Worm (Caenorhabditis elegans) whole organism, young adult: Measurements from ENCODE around the gene dec-7.

Experiments used
- B0336.3 ChIP-seq: fragments of 200-800 bp; sonication (Bioruptor generic); IDR thresholded peaks from 2 replicates; pipeline ENCODE4 v1.3.6; 2022; ENCODE audit warnings: missing genetic modification characterization, missing compliant biosample characterization
- C06A6.2 ChIP-seq: fragments of 200-800 bp; sonication (Bioruptor generic); conservative IDR thresholded peaks from 2 replicates; pipeline ENCODE4 v1.3.6; 2022; ENCODE audit warnings: missing genetic modification characterization, missing compliant biosample characterization
- D2030.7 ChIP-seq: fragments of 200-800 bp; sonication (Bioruptor generic); IDR thresholded peaks from 2 replicates; pipeline ENCODE4 v1.3.6; 2022; ENCODE audit warnings: missing genetic modification reagents, missing genetic modification characterization, missing compliant biosample characterization
- F22D6.2 ChIP-seq: sonication (generic microtip); optimal IDR thresholded peaks from 2 replicates; lab custom pipeline; 2016; ENCODE audit warnings: mild to moderate bottlenecking, missing genetic modification characterization, missing compliant biosample characterization
- F33H1.4 ChIP-seq: fragments of 200-800 bp; sonication (Bioruptor generic); IDR thresholded peaks from 2 replicates; pipeline ENCODE4 v1.3.6; 2022; ENCODE audit warnings: missing genetic modification reagents, missing genetic modification characterization, missing compliant biosample characterization
- F55B11.4 ChIP-seq: sonication (generic microtip); optimal IDR thresholded peaks from 2 replicates; lab custom pipeline; 2016; ENCODE audit warnings: missing compliant biosample characterization, missing genetic modification characterization, borderline replicate concordance; ENCODE audit not compliant: insufficient read depth
- F57C9.4 ChIP-seq: sonication (generic microtip); optimal IDR thresholded peaks from 2 replicates; lab custom pipeline; 2017; ENCODE audit warnings: mild to moderate bottlenecking, missing genetic modification characterization, missing compliant biosample characterization
- K12H6.12 ChIP-seq: fragments of 200-800 bp; sonication (Bioruptor generic); optimal IDR thresholded peaks from 2 replicates; lab custom pipeline; 2018; ENCODE audit warnings: mild to moderate bottlenecking, missing genetic modification characterization, missing compliant biosample characterization
- T26A5.8 ChIP-seq: sonication (generic microtip); optimal IDR thresholded peaks from 2 replicates; lab custom pipeline; 2016; ENCODE audit warnings: missing genetic modification characterization, missing compliant biosample characterization
- Y53G8AR.9 ChIP-seq: fragments of 200-800 bp; sonication (Bioruptor generic); conservative IDR thresholded peaks from 2 replicates; pipeline ENCODE4 v1.3.6; 2022; ENCODE audit warnings: missing genetic modification reagents, missing genetic modification characterization, missing compliant biosample characterization
- Y56A3A.18 ChIP-seq: fragments of 200-800 bp; sonication (Bioruptor generic); IDR thresholded peaks from 2 replicates; pipeline ENCODE4 v1.3.6; 2022; ENCODE audit warnings: missing genetic modification reagents, missing genetic modification characterization, missing compliant biosample characterization
- Y67H2A.10 ChIP-seq: fragments of 200-800 bp; sonication (Bioruptor generic); conservative IDR thresholded peaks from 2 replicates; pipeline ENCODE4 v1.3.6; 2022; ENCODE audit warnings: missing genetic modification reagents, missing genetic modification characterization, missing compliant biosample characterization
- Y95B8A.8 ChIP-seq: fragments of 200-800 bp; sonication (Bioruptor generic); IDR thresholded peaks from 2 replicates; pipeline ENCODE4 v1.3.6; 2022; ENCODE audit warnings: missing genetic modification reagents, missing genetic modification characterization, missing compliant biosample characterization
- ama-1 ChIP-seq, 3 experiments: fragments of 150-350 bp in 1 of 3; sonication (generic microtip) in 2 of 3; optimal IDR thresholded peaks; 2 replicates each; lab custom pipeline; 2014 to 2018; ENCODE audit warnings: missing biosample characterization in 2 of 3, missing genetic modification characterization in 2 of 3, missing genetic modification reagents in 2 of 3
- atf-7 ChIP-seq: sonication (generic microtip); optimal IDR thresholded peaks from 2 replicates; lab custom pipeline; 2017; ENCODE audit warnings: mild to moderate bottlenecking, missing genetic modification characterization, missing compliant biosample characterization
- attf-5 ChIP-seq: fragments of 200-800 bp; sonication (Bioruptor generic); optimal IDR thresholded peaks from 2 replicates; lab custom pipeline; 2018; ENCODE audit warnings: mild to moderate bottlenecking, missing genetic modification characterization, missing compliant biosample characterization
- attf-6 ChIP-seq: fragments of 200-800 bp; sonication (Bioruptor generic); IDR thresholded peaks from 2 replicates; pipeline ENCODE4 v1.3.6; 2022; ENCODE audit warnings: missing genetic modification reagents, missing genetic modification characterization, missing compliant biosample characterization
- bed-1 ChIP-seq: fragments of 200-800 bp; sonication (Bioruptor generic); IDR thresholded peaks from 2 replicates; pipeline ENCODE4 v1.3.6; 2022; ENCODE audit warnings: missing genetic modification reagents, missing genetic modification characterization, missing compliant biosample characterization
- bed-2 ChIP-seq: fragments of 200-800 bp; sonication (Bioruptor generic); IDR thresholded peaks from 2 replicates; pipeline ENCODE4 v1.3.6; 2022; ENCODE audit warnings: missing genetic modification reagents, missing genetic modification characterization, missing compliant biosample characterization
- cebp-1 ChIP-seq, 2 experiments: fragments of 200-800 bp in 1 of 2; sonication (Bioruptor generic) in 1 of 2; sonication (generic microtip) in 1 of 2; IDR thresholded peaks in 1 of 2; optimal IDR thresholded peaks in 1 of 2; 2 replicates each; pipeline versions ENCODE4 v1.3.6 to Lab custom; 2017 to 2022; ENCODE audit warnings: missing compliant biosample characterization in 2 of 2, missing genetic modification characterization in 2 of 2, mild to moderate bottlenecking in 1 of 2, missing genetic modification reagents in 1 of 2, moderate library complexity in 1 of 2
- cebp-2 ChIP-seq: fragments of 200-800 bp; sonication (Bioruptor generic); IDR thresholded peaks from 2 replicates; pipeline ENCODE4 v1.3.6; 2022; ENCODE audit warnings: missing genetic modification characterization, missing compliant biosample characterization
- ceh-27 ChIP-seq: fragments of 200-800 bp; sonication (Bioruptor generic); optimal IDR thresholded peaks from 2 replicates; lab custom pipeline; 2018; ENCODE audit warnings: mild to moderate bottlenecking, missing genetic modification characterization, moderate library complexity, missing compliant biosample characterization
- ceh-40 ChIP-seq: fragments of 200-800 bp; sonication (Bioruptor generic); IDR thresholded peaks from 2 replicates; pipeline ENCODE4 v1.3.6; 2022; ENCODE audit warnings: missing genetic modification characterization, missing compliant biosample characterization
- ceh-91 ChIP-seq: fragments of 200-800 bp; sonication (Bioruptor generic); IDR thresholded peaks from 2 replicates; pipeline ENCODE4 v1.3.6; 2022; ENCODE audit warnings: missing genetic modification reagents, missing genetic modification characterization, missing compliant biosample characterization
- dpff-1 ChIP-seq: sonication (generic microtip); optimal IDR thresholded peaks from 2 replicates; lab custom pipeline; 2017; ENCODE audit warnings: mild to moderate bottlenecking, missing genetic modification characterization, missing compliant biosample characterization
- egl-18 ChIP-seq: fragments of 200-800 bp; sonication (Bioruptor generic); IDR thresholded peaks from 2 replicates; pipeline ENCODE4 v1.3.6; 2022; ENCODE audit warnings: missing genetic modification reagents, missing genetic modification characterization, missing compliant biosample characterization
- ekl-4 ChIP-seq: fragments of 200-800 bp; sonication (Bioruptor generic); IDR thresholded peaks from 2 replicates; pipeline ENCODE4 v1.3.6; 2022; ENCODE audit warnings: missing genetic modification reagents, missing genetic modification characterization, missing compliant biosample characterization
- fkh-3 ChIP-seq: sonication (generic microtip); optimal IDR thresholded peaks from 2 replicates; lab custom pipeline; 2016; ENCODE audit warnings: mild to moderate bottlenecking, missing genetic modification characterization, missing compliant biosample characterization
- hlh-12 ChIP-seq: sonication (generic microtip); optimal IDR thresholded peaks from 2 replicates; lab custom pipeline; 2016; ENCODE audit warnings: missing genetic modification characterization, missing compliant biosample characterization
- hlh-26 ChIP-seq: fragments of 200-800 bp; sonication (Bioruptor generic); conservative IDR thresholded peaks from 2 replicates; pipeline ENCODE4 v1.3.6; 2022; ENCODE audit warnings: missing genetic modification reagents, missing genetic modification characterization, missing compliant biosample characterization
- lag-1 ChIP-seq: fragments of 200-800 bp; sonication (Bioruptor generic); IDR thresholded peaks from 2 replicates; pipeline ENCODE4 v1.3.6; 2022; ENCODE audit warnings: missing genetic modification reagents, missing genetic modification characterization, missing compliant biosample characterization
- lin-40 ChIP-seq: sonication (generic microtip); optimal IDR thresholded peaks from 2 replicates; lab custom pipeline; 2016; ENCODE audit warnings: missing genetic modification characterization, mild to moderate bottlenecking, missing compliant biosample characterization, missing genotype, missing genetic modification reagents
- madf-6 ChIP-seq: fragments of 200-800 bp; sonication (Bioruptor generic); IDR thresholded peaks from 2 replicates; pipeline ENCODE4 v1.3.6; 2022; ENCODE audit warnings: missing genetic modification reagents, missing genetic modification characterization, missing compliant biosample characterization
- madf-8 ChIP-seq: fragments of 200-800 bp; sonication (Bioruptor generic); conservative IDR thresholded peaks from 2 replicates; pipeline ENCODE4 v1.3.6; 2022; ENCODE audit warnings: missing genetic modification reagents, missing genetic modification characterization, missing compliant biosample characterization
- mcd-1 ChIP-seq: fragments of 200-800 bp; sonication (Bioruptor generic); IDR thresholded peaks from 2 replicates; pipeline ENCODE4 v1.3.6; 2022; ENCODE audit warnings: missing genetic modification reagents, missing genetic modification characterization, missing compliant biosample characterization
- nfya-1 ChIP-seq: sonication (generic microtip); optimal IDR thresholded peaks from 2 replicates; lab custom pipeline; 2017; ENCODE audit warnings: antibody characterized with exemption, missing compliant biosample characterization, missing genetic modification characterization, borderline replicate concordance; ENCODE audit not compliant: insufficient read depth
- nfyb-1 ChIP-seq: fragments of 200-800 bp; sonication (Bioruptor generic); IDR thresholded peaks from 2 replicates; pipeline ENCODE4 v1.3.6; 2022; ENCODE audit warnings: missing genetic modification reagents, missing genetic modification characterization, missing compliant biosample characterization
- nhr-27 ChIP-seq: fragments of 200-800 bp; sonication (Bioruptor generic); optimal IDR thresholded peaks from 2 replicates; lab custom pipeline; 2018; ENCODE audit warnings: mild to moderate bottlenecking, missing genetic modification characterization, moderate library complexity, missing compliant biosample characterization
- repo-1 ChIP-seq: sonication (generic microtip); optimal IDR thresholded peaks from 2 replicates; lab custom pipeline; 2017; ENCODE audit warnings: mild to moderate bottlenecking, missing genetic modification characterization, missing compliant biosample characterization
- sdz-38 ChIP-seq: sonication (generic microtip); optimal IDR thresholded peaks from 2 replicates; lab custom pipeline; 2016; ENCODE audit warnings: missing genotype, missing genetic modification characterization, missing compliant biosample characterization
- snpc-1.3 ChIP-seq: sonication (generic microtip); optimal IDR thresholded peaks from 2 replicates; lab custom pipeline; 2017; ENCODE audit warnings: missing genetic modification characterization, mild to moderate bottlenecking, missing compliant biosample characterization, antibody characterized with exemption, moderate library complexity, missing genotype, missing genetic modification reagents; ENCODE audit not compliant: insufficient read depth
- snpc-4 ChIP-seq, 5 experiments: fragments of 150-350 bp in 1 of 5; sonication (generic microtip) in 4 of 5; optimal IDR thresholded peaks; 2 replicates each; lab custom pipeline; 2014 to 2018; ENCODE audit warnings: missing genetic modification characterization in 5 of 5, missing biosample characterization in 3 of 5, antibody characterized with exemption in 2 of 5, mild to moderate bottlenecking in 2 of 5, missing compliant biosample characterization in 2 of 5, missing genotype in 2 of 5, moderate library complexity in 2 of 5, missing genetic modification reagents in 1 of 5
- tbx-9 ChIP-seq: sonication (generic microtip); optimal IDR thresholded peaks from 2 replicates; lab custom pipeline; 2016; ENCODE audit warnings: borderline replicate concordance, missing genetic modification characterization, inconsistent platforms, missing compliant biosample characterization
- unc-130 ChIP-seq: sonication (generic microtip); optimal IDR thresholded peaks from 2 replicates; lab custom pipeline; 2016; ENCODE audit warnings: missing genetic modification reagents, missing genetic modification characterization, missing compliant biosample characterization
- zim-3 ChIP-seq: sonication (generic microtip); optimal IDR thresholded peaks from 2 replicates; lab custom pipeline; 2017; ENCODE audit warnings: mild to moderate bottlenecking, missing genetic modification characterization, moderate library complexity, missing compliant biosample characterization
- ztf-22 ChIP-seq: fragments of 200-800 bp; sonication (Bioruptor generic); optimal IDR thresholded peaks from 2 replicates; lab custom pipeline; 2018; ENCODE audit warnings: mild to moderate bottlenecking, missing genetic modification characterization, moderate library complexity, missing compliant biosample characterization

The dec-7 gene

ce11 chrIII:9910608-9911479, 21.4 kb upstream of the dec-7 start, which contains the start of the genes cyld-1 and F40F12.9 (continued):
- TF ChIP-seq F55B11.4 (tag; lab: Kevin White, UChicago) (no peak), Y67H2A.10 (GFP tag; lab: Robert Waterston, UW) (no peak), C06A6.2 (GFP tag; lab: Robert Waterston, UW) (no peak), attf-6 (GFP tag; lab: Robert Waterston, UW) (no peak), ceh-91 (GFP tag; lab: Robert Waterston, UW) (peak; percentile 60), Y53G8AR.9 (GFP tag; lab: Robert Waterston, UW) (no peak), hlh-12 (no peak), bed-2 (GFP tag; lab: Robert Waterston, UW) (no peak), hlh-26 (GFP tag; lab: Robert Waterston, UW) (no peak), nfyb-1 (GFP tag; lab: Robert Waterston, UW) (no peak), attf-5 (GFP tag; lab: Kevin White, UChicago) (no peak), cebp-1 (GFP tag; IDR thresholded peaks at IDR 0.05; lab: Robert Waterston, UW) (no peak), cebp-1 (tag; optimal IDR thresholded peaks at IDR 0.05; lab: Kevin White, UChicago) (peak; percentile 35), F33H1.4 (GFP tag; lab: Robert Waterston, UW) (peak; percentile 83), Y95B8A.8 (GFP tag; lab: Robert Waterston, UW) (no peak), nfya-1 (no peak), D2030.7 (GFP tag; lab: Robert Waterston, UW) (peak; percentile 50), madf-8 (GFP tag; lab: Robert Waterston, UW) (peak; percentile 55), F57C9.4 (tag; lab: Kevin White, UChicago) (no peak), F22D6.2 (tag; lab: Kevin White, UChicago) (no peak), ceh-40 (no peak), ceh-27 (no peak), mcd-1 (GFP tag; lab: Robert Waterston, UW) (no peak), B0336.3 (GFP tag; lab: Robert Waterston, UW) (no peak), madf-6 (GFP tag; lab: Robert Waterston, UW) (peak; percentile 75), Y56A3A.18 (GFP tag; lab: Robert Waterston, UW) (no peak), lin-40 (tag; lab: Kevin White, UChicago) (no peak), ama-1 (optimal IDR thresholded peaks at IDR 0.05; lab: Kevin White, UChicago) (no peak), ama-1 (GFP tag; optimal IDR thresholded peaks at IDR 0.05; lab: Kevin White, UChicago) (no peak), bed-1 (no peak), repo-1 (tag; lab: Kevin White, UChicago) (no peak), snpc-1.3 (tag; lab: Kevin White, UChicago) (peak; percentile 60), ekl-4 (GFP tag; lab: Robert Waterston, UW) (no peak), egl-18 (no peak), zim-3 (no peak), dpff-1 (tag; lab: Kevin White, UChicago) (no peak), K12H6.12 (tag; lab: Kevin White, UChicago) (no peak), nhr-27 (tag; lab: Kevin White, UChicago) (no peak), cebp-2 (GFP tag; lab: Robert Waterston, UW) (no peak), atf-7 (no peak), unc-130 (GFP tag; lab: Kevin White, UChicago) (no peak), tbx-9 (tag; lab: Kevin White, UChicago) (no peak), fkh-3 (tag; lab: Kevin White, UChicago) (no peak), ztf-22 (GFP tag; lab: Kevin White, UChicago) (no peak), snpc-4 (GFP tag; optimal IDR thresholded peaks at IDR 0.05; lab: Kevin White, UChicago) (no peak), snpc-4 (tag; optimal IDR thresholded peaks at IDR 0.05; lab: Kevin White, UChicago) (no peak), sdz-38 (no peak), lag-1 (GFP tag; lab: Robert Waterston, UW) (no peak), T26A5.8 (tag; lab: Kevin White, UChicago) (no peak)
